Worm (Caenorhabditis elegans): ENCODE results near the gene C49A9.1.
A peak's percentile ranks its signal among the peaks of the same experiment; 100 is the strongest.
"Not testable (repeated sequence)": the region's sequence is repeated elsewhere in the genome, so short reads cannot be mapped to it uniquely, and the experiment has no call there.

Gene C49A9.1

ce11 chrIV:6237508-6238227 is 9.7 kb downstream of the C49A9.1 start, which contains the start of the genes F58F9.6 and F58F9.8:
Gene F58F9.6, minus strand, starts transcription at chrIV:6237608.
Gene F58F9.8, plus strand, starts transcription at chrIV:6238177.
- TF ChIP-seq elt-2 (tag; optimal IDR thresholded peaks at IDR 0.05) (no peak), nhr-11 (tag; optimal IDR thresholded peaks at IDR 0.05) (no peak), pag-3 (tag; optimal IDR thresholded peaks at IDR 0.05; ENCODE audit: borderline replicate concordance) (no peak), unc-3 (GFP tag; conservative IDR thresholded peaks at IDR 0.05) (no peak), unc-3 (tag; optimal IDR thresholded peaks at IDR 0.05) (no peak), fkh-6 (tag; optimal IDR thresholded peaks at IDR 0.05) (no peak), ceh-34 (tag; optimal IDR thresholded peaks at IDR 0.05) (no peak), Y22D7AL.16 (tag; optimal IDR thresholded peaks at IDR 0.05) (no peak), ceh-6 (GFP tag; optimal IDR thresholded peaks at IDR 0.05) (no peak), ceh-48 (tag; optimal IDR thresholded peaks at IDR 0.05) (no peak)

ce11 chrIV:6239993-6240392 is 12.0 kb downstream of the C49A9.1 start, which contains the start of gene F58F9.9:
Gene F58F9.9, plus strand, starts transcription at chrIV:6240293.
- TF ChIP-seq ceh-22 (tag; optimal IDR thresholded peaks at IDR 0.05) (no peak), unc-3 (GFP tag; conservative IDR thresholded peaks at IDR 0.05) (no peak), unc-3 (tag; optimal IDR thresholded peaks at IDR 0.05) (no peak), hlh-13 (GFP tag; optimal IDR thresholded peaks at IDR 0.05) (no peak), fkh-6 (tag; optimal IDR thresholded peaks at IDR 0.05) (no peak), sdc-2 (tag; optimal IDR thresholded peaks at IDR 0.05) (no peak), lin-11 (tag; optimal IDR thresholded peaks at IDR 0.05) (no peak), elt-2 (tag; optimal IDR thresholded peaks at IDR 0.05) (no peak), che-1 (tag; optimal IDR thresholded peaks at IDR 0.05) (no peak), ceh-2 (tag; optimal IDR thresholded peaks at IDR 0.05) (no peak), pag-3 (tag; optimal IDR thresholded peaks at IDR 0.05; ENCODE audit: borderline replicate concordance) (no peak), C08G9.2 (tag; optimal IDR thresholded peaks at IDR 0.05) (no peak), pqm-1 (tag; optimal IDR thresholded peaks at IDR 0.05) (no peak), elt-4 (tag; optimal IDR thresholded peaks at IDR 0.05) (no peak), syd-9 (tag; optimal IDR thresholded peaks at IDR 0.05) (no peak), unc-55 (GFP tag; optimal IDR thresholded peaks at IDR 0.05) (no peak)

- peak; percentile 22 for TF ChIP-seq elt-2 (tag; optimal IDR thresholded peaks at IDR 0.05)
- TF ChIP-seq ceh-14 (tag; optimal IDR thresholded peaks at IDR 0.05) = no peak
Measured at ce11 chrIV:6248486-6248885, 20.5 kb downstream of the C49A9.1 start, which contains the start of gene acox-3. Gene acox-3, minus strand, starts transcription at chrIV:6248492.

- no peak for TF ChIP-seq ceh-22 (tag; optimal IDR thresholded peaks at IDR 0.05)
- TF ChIP-seq unc-42 (tag; optimal IDR thresholded peaks at IDR 0.05) = no peak
- no peak for TF ChIP-seq che-1 (tag; optimal IDR thresholded peaks at IDR 0.05)
- TF ChIP-seq fax-1 (tag; optimal IDR thresholded peaks at IDR 0.05) = no peak
- TF ChIP-seq sdc-2 (tag; optimal IDR thresholded peaks at IDR 0.05) = no peak
- TF ChIP-seq hlh-30 (tag; optimal IDR thresholded peaks at IDR 0.05; ENCODE audit: insufficient read depth) = no peak
- TF ChIP-seq ceh-30 (tag; optimal IDR thresholded peaks at IDR 0.05) = no peak
- TF ChIP-seq lin-11 (tag; optimal IDR thresholded peaks at IDR 0.05) = no peak
- TF ChIP-seq npax-4 (tag; optimal IDR thresholded peaks at IDR 0.05) = no peak
Measured at ce11 chrIV:6249591-6249990, 21.6 kb downstream of the C49A9.1 start, which contains the start of gene F58F9.1. Gene F58F9.1, plus strand, starts transcription at chrIV:6249841.

- TF ChIP-seq pag-3 (tag; optimal IDR thresholded peaks at IDR 0.05; ENCODE audit: borderline replicate concordance); odd-2 (tag; optimal IDR thresholded peaks at IDR 0.05); nhr-232 (tag; optimal IDR thresholded peaks at IDR 0.05): not testable (repeated sequence)
Measured at ce11 chrIV:6253000-6253399, 25.0 kb downstream of the C49A9.1 start, which contains the start of gene T13A10.2. Gene T13A10.2, plus strand, starts transcription at chrIV:6253300.

ce11 chrIV:6254635-6255034 is 26.6 kb downstream of the C49A9.1 start, which contains the start of gene T13A10.64:
Gene T13A10.64, plus strand, starts transcription at chrIV:6254935.
- TF ChIP-seq ttx-3 (tag; optimal IDR thresholded peaks at IDR 0.05) = no peak
- no peak for TF ChIP-seq C38D4.7 (GFP tag; optimal IDR thresholded peaks at IDR 0.05)
- TF ChIP-seq hlh-13 (GFP tag; optimal IDR thresholded peaks at IDR 0.05) = no peak
- no peak for TF ChIP-seq K02D7.2 (tag; optimal IDR thresholded peaks at IDR 0.05)
